Fruit fly (Drosophila melanogaster) whole organism, embryonic: ENCODE data around the gene Rtnl2.

Experiments
- Adf1 ChIP-seq: fragments of 200-800 bp; sonication (Bioruptor generic); IDR thresholded peaks from 2 replicates; pipeline ENCODE4 v1.3.6; 2022; ENCODE audit warnings: missing biosample characterization, missing genetic modification characterization
- CG10462 ChIP-seq: fragments of 200-800 bp; sonication (Bioruptor generic); optimal IDR thresholded peaks from 2 replicates; lab custom pipeline; 2016; ENCODE audit warnings: missing biosample characterization, missing genetic modification characterization
- CG11247 ChIP-seq: fragments of 200-800 bp; sonication (Bioruptor generic); IDR thresholded peaks from 2 replicates; pipeline ENCODE4 v1.3.6; 2022; ENCODE audit warnings: missing biosample characterization, missing genetic modification characterization
- CG1233 ChIP-seq: fragments of 200-800 bp; sonication (Bioruptor generic); optimal IDR thresholded peaks from 4 replicates; lab custom pipeline; 2018; ENCODE audit warnings: missing biosample characterization, mild to moderate bottlenecking, missing genetic modification characterization
- CG14441 ChIP-seq: fragments of 200-800 bp; sonication (Bioruptor generic); IDR thresholded peaks from 2 replicates; pipeline ENCODE4 v1.3.6; 2022; ENCODE audit warnings: missing biosample characterization, missing genetic modification characterization
- CG1647 ChIP-seq: fragments of 200-800 bp; sonication (Bioruptor generic); optimal IDR thresholded peaks from 3 replicates; lab custom pipeline; 2016; ENCODE audit warnings: missing biosample characterization, missing genetic modification characterization
- CG16815 ChIP-seq: fragments of 200-800 bp; sonication (Bioruptor generic); optimal IDR thresholded peaks from 3 replicates; lab custom pipeline; 2017; ENCODE audit warnings: missing biosample characterization, mild to moderate bottlenecking, missing genetic modification characterization
- CG17568 ChIP-seq: fragments of 200-800 bp; sonication (Bioruptor generic); optimal IDR thresholded peaks from 2 replicates; lab custom pipeline; 2018; ENCODE audit warnings: missing biosample characterization, mild to moderate bottlenecking, missing genetic modification characterization, moderate library complexity
- CG17829 ChIP-seq: fragments of 200-800 bp; optimal IDR thresholded peaks from 2 replicates; lab custom pipeline; 2019; ENCODE audit warnings: missing biosample characterization, mild to moderate bottlenecking, missing genetic modification characterization, moderate library complexity
- CG18619 ChIP-seq: fragments of 200-800 bp; sonication (Bioruptor generic); optimal IDR thresholded peaks from 3 replicates; lab custom pipeline; 2017; ENCODE audit warnings: missing biosample characterization, mild to moderate bottlenecking, missing genetic modification characterization
- CG33213 ChIP-seq: fragments of 200-800 bp; sonication (Bioruptor generic); optimal IDR thresholded peaks from 3 replicates; lab custom pipeline; 2016; ENCODE audit warnings: missing biosample characterization, missing genetic modification characterization
- CG3407 ChIP-seq: fragments of 200-800 bp; sonication (Bioruptor generic); optimal IDR thresholded peaks from 2 replicates; lab custom pipeline; 2018; ENCODE audit warnings: missing biosample characterization, mild to moderate bottlenecking, missing genetic modification characterization
- CG4282 ChIP-seq: fragments of 200-800 bp; sonication (Bioruptor generic); optimal IDR thresholded peaks from 2 replicates; lab custom pipeline; 2016; ENCODE audit warnings: missing biosample characterization, missing genetic modification characterization
- CG6791 ChIP-seq: fragments of 200-800 bp; sonication (Bioruptor generic); IDR thresholded peaks from 3 replicates; pipeline ENCODE4 v1.3.6; 2022; ENCODE audit warnings: missing biosample characterization, missing genetic modification characterization; ENCODE audit not compliant: partially characterized antibody
- CG7357 ChIP-seq: fragments of 200-800 bp; sonication (Bioruptor generic); IDR thresholded peaks from 3 replicates; pipeline ENCODE4 v1.3.6; 2022; ENCODE audit warnings: missing biosample characterization, missing genetic modification characterization
- Camta ChIP-seq: fragments of 200-800 bp; sonication (Bioruptor generic); optimal IDR thresholded peaks from 2 replicates; lab custom pipeline; 2016; ENCODE audit warnings: missing biosample characterization, missing genetic modification characterization
- Doc2 ChIP-seq: fragments of 200-800 bp; sonication (Bioruptor generic); IDR thresholded peaks from 2 replicates; pipeline ENCODE4 v1.3.6; 2022; ENCODE audit warnings: missing biosample characterization, missing genetic modification characterization
- Eip74EF ChIP-seq, 2 experiments: fragments of 200-800 bp in 1 of 2; fragments of >200 bp in 1 of 2; sonication (Bioruptor generic) in 1 of 2; optimal IDR thresholded peaks; 2 replicates each; lab custom pipeline; 2017 to 2019; ENCODE audit warnings: missing biosample characterization in 2 of 2, missing genetic modification characterization in 2 of 2, mild to moderate bottlenecking in 1 of 2, moderate library complexity in 1 of 2
- GATAe ChIP-seq: fragments of 200-800 bp; sonication (Bioruptor generic); conservative IDR thresholded peaks from 2 replicates; pipeline ENCODE4 v1.3.6; 2022; ENCODE audit warnings: missing biosample characterization, missing genetic modification characterization
- H2.0 ChIP-seq: fragments of 200-800 bp; sonication (Bioruptor generic); IDR thresholded peaks from 2 replicates; pipeline ENCODE4 v1.3.6; 2022; ENCODE audit warnings: missing biosample characterization, missing genetic modification characterization
- Nf-YB ChIP-seq: fragments of 200-800 bp; sonication (Bioruptor generic); optimal IDR thresholded peaks from 3 replicates; lab custom pipeline; 2019; ENCODE audit warnings: missing biosample characterization, mild to moderate bottlenecking, missing genetic modification characterization, moderate library complexity
- Ravus ChIP-seq: fragments of 200-800 bp; sonication (Bioruptor generic); IDR thresholded peaks from 2 replicates; pipeline ENCODE4 v1.3.6; 2022; ENCODE audit warnings: missing biosample characterization, missing genetic modification characterization
- Rfx ChIP-seq: fragments of 200-800 bp; sonication (Bioruptor generic); IDR thresholded peaks from 2 replicates; pipeline ENCODE4 v1.3.6; 2022; ENCODE audit warnings: missing biosample characterization, missing genetic modification characterization
- TFAM ChIP-seq: fragments of 200-800 bp; sonication (Bioruptor generic); optimal IDR thresholded peaks from 2 replicates; lab custom pipeline; 2017; ENCODE audit warnings: missing biosample characterization, missing genetic modification characterization, inconsistent platforms
- Taf1 ChIP-seq: fragments of 200-800 bp; sonication (Bioruptor generic); IDR thresholded peaks from 2 replicates; pipeline ENCODE4 v1.3.6; 2022; ENCODE audit warnings: missing biosample characterization, missing genetic modification characterization
- YL-1 ChIP-seq: fragments of 200-800 bp; sonication (Bioruptor generic); optimal IDR thresholded peaks from 3 replicates; lab custom pipeline; 2017; ENCODE audit warnings: missing biosample characterization, mild to moderate bottlenecking, missing genetic modification characterization
- abd-A ChIP-seq: fragments of 200-800 bp; sonication (Bioruptor generic); optimal IDR thresholded peaks from 3 replicates; lab custom pipeline; 2019; ENCODE audit warnings: missing biosample characterization, mild to moderate bottlenecking, missing genetic modification characterization, moderate library complexity
- bcd ChIP-seq: fragments of 200-800 bp; sonication (Bioruptor generic); optimal IDR thresholded peaks from 2 replicates; lab custom pipeline; 2017; ENCODE audit warnings: missing biosample characterization, mild to moderate bottlenecking, missing genetic modification characterization
- dmrt99B ChIP-seq: fragments of 200-800 bp; sonication (Bioruptor generic); optimal IDR thresholded peaks from 2 replicates; lab custom pipeline; 2018; ENCODE audit warnings: missing biosample characterization, mild to moderate bottlenecking, missing genetic modification characterization, moderate library complexity
- fd3F ChIP-seq: fragments of 200-800 bp; sonication (Bioruptor generic); optimal IDR thresholded peaks from 2 replicates; lab custom pipeline; 2018; ENCODE audit warnings: missing biosample characterization, mild to moderate bottlenecking, missing genetic modification characterization, moderate library complexity
- jumu ChIP-seq: fragments of 200-800 bp; sonication (Bioruptor generic); optimal IDR thresholded peaks from 3 replicates; lab custom pipeline; 2016; ENCODE audit warnings: missing biosample characterization, missing genetic modification characterization
- klu ChIP-seq: fragments of 200-800 bp; sonication (Bioruptor generic); IDR thresholded peaks from 2 replicates; pipeline ENCODE4 v1.3.6; 2022; ENCODE audit warnings: missing biosample characterization, missing genetic modification characterization
- lola ChIP-seq, 3 experiments: fragments of >200 bp in 2 of 3; fragments of 200-800 bp in 1 of 3; sonication (Bioruptor generic) in 1 of 3; optimal IDR thresholded peaks; 2 replicates each; lab custom pipeline; 2017 to 2019; ENCODE audit warnings: missing biosample characterization in 3 of 3, missing genetic modification characterization in 3 of 3, mild to moderate bottlenecking in 1 of 3, moderate library complexity in 1 of 3
- nom ChIP-seq: fragments of 200-800 bp; sonication (Bioruptor generic); optimal IDR thresholded peaks from 2 replicates; lab custom pipeline; 2017; ENCODE audit warnings: missing biosample characterization, missing genetic modification characterization, mild to moderate bottlenecking, moderate library complexity, missing genetic modification reagents
- p53 ChIP-seq: fragments of 200-800 bp; sonication (Bioruptor generic); optimal IDR thresholded peaks from 2 replicates; lab custom pipeline; 2016; ENCODE audit warnings: missing biosample characterization, missing genetic modification characterization
- pfk ChIP-seq: fragments of 200-800 bp; sonication (Bioruptor generic); optimal IDR thresholded peaks from 2 replicates; lab custom pipeline; 2018; ENCODE audit warnings: missing biosample characterization, mild to moderate bottlenecking, missing genetic modification characterization, moderate library complexity
- prd ChIP-seq, 3 experiments: fragments of >200 bp in 2 of 3; fragments of 200-800 bp in 1 of 3; sonication (Bioruptor generic) in 1 of 3; optimal IDR thresholded peaks in 2 of 3; IDR thresholded peaks in 1 of 3; 2 replicates in 2 of 3; 3 replicates in 1 of 3; pipeline versions ENCODE4 v1.3.6 to Lab custom; 2017 to 2022; ENCODE audit warnings: missing biosample characterization in 1 of 3, missing genetic modification characterization in 1 of 3
- salm ChIP-seq: fragments of 200-800 bp; sonication (Bioruptor generic); optimal IDR thresholded peaks from 2 replicates; lab custom pipeline; 2018; ENCODE audit warnings: missing biosample characterization, mild to moderate bottlenecking, missing genetic modification characterization
- sc ChIP-seq, 3 experiments: fragments of >200 bp in 2 of 3; fragments of 200-800 bp in 1 of 3; sonication (Bioruptor generic) in 1 of 3; optimal IDR thresholded peaks; 2 replicates in 2 of 3; 3 replicates in 1 of 3; lab custom pipeline; 2017; ENCODE audit warnings: mild to moderate bottlenecking in 1 of 3, missing biosample characterization in 1 of 3, missing genetic modification characterization in 1 of 3, missing genetic modification reagents in 1 of 3
- sens ChIP-seq: fragments of 200-800 bp; sonication (Bioruptor generic); peaks from one replicate; lab custom pipeline; 2016; ENCODE audit warnings: missing biosample characterization, missing genetic modification characterization
- sens-2 ChIP-seq: fragments of 200-800 bp; sonication (Bioruptor generic); IDR thresholded peaks from 2 replicates; pipeline ENCODE4 v1.3.6; 2022; ENCODE audit warnings: missing biosample characterization, missing genetic modification characterization
- slbo ChIP-seq: fragments of 200-800 bp; sonication (Bioruptor generic); IDR thresholded peaks from 2 replicates; pipeline ENCODE4 v1.3.6; 2022; ENCODE audit warnings: missing biosample characterization, missing genetic modification characterization
- slou ChIP-seq: fragments of 200-800 bp; sonication (Bioruptor generic); optimal IDR thresholded peaks from 3 replicates; lab custom pipeline; 2016; ENCODE audit warnings: missing biosample characterization, missing genetic modification characterization
- tll ChIP-seq, 2 experiments: fragments of 200-800 bp in 1 of 2; fragments of >200 bp in 1 of 2; sonication (Bioruptor generic) in 1 of 2; optimal IDR thresholded peaks; 2 replicates each; lab custom pipeline; 2017 to 2019; ENCODE audit warnings: missing biosample characterization in 2 of 2, missing genetic modification characterization in 2 of 2, mild to moderate bottlenecking in 1 of 2, moderate library complexity in 1 of 2
- unpg ChIP-seq: fragments of 200-800 bp; sonication (Bioruptor generic); optimal IDR thresholded peaks from 3 replicates; lab custom pipeline; 2018; ENCODE audit warnings: missing biosample characterization, mild to moderate bottlenecking, missing genetic modification characterization, moderate library complexity
- usp ChIP-seq: fragments of >200 bp; optimal IDR thresholded peaks from 2 replicates; lab custom pipeline; 2017; ENCODE audit warnings: missing biosample characterization, missing genetic modification characterization
- yki ChIP-seq: fragments of >200 bp; optimal IDR thresholded peaks from 3 replicates; lab custom pipeline; 2018
- zen2 ChIP-seq: fragments of 200-800 bp; sonication (Bioruptor generic); IDR thresholded peaks from 3 replicates; pipeline ENCODE4 v1.3.6; 2022; ENCODE audit warnings: missing biosample characterization, missing genetic modification characterization; ENCODE audit not compliant: partially characterized antibody

The Rtnl2 gene

DNA sequence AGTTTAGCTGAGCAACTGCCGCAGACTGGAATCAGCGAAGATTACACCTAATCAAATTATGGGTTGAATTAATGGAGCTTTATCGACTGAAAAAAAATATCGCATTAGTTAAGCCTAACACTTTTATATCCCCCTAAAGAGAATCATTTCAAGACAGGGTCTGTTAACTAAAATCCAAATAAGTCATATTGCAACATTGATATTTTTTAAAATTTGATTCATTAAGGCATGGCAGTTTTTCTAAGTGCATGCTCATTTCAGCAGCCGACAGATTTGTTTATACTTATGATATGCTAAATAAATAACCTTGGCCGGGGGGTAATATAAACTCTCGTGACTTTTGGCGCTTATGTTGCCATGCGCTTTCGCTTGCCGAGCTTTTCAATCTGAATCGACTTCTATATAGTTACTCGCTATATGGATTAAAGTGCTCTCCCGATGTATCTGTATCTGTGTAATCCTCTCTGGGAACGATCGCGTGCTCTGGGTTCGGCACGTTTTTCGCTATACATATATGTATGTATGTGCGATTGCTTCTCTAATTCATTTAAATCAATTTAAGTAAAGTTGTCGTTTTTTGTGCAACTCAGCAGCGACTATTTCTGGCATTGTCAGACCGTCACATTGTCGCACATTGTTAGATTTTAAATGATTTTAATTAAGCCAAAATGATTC lies 23.6 kb downstream of the Rtnl2 start (continued):
- TF ChIP-seq sens-2 (GFP tag; lab: Robert Waterston, UW): no peak
- TF ChIP-seq abd-A (tag; lab: Kevin White, UChicago): peak; percentile 59
- no peak for TF ChIP-seq CG6791 (GFP tag; lab: Robert Waterston, UW)
- no peak for TF ChIP-seq sc (optimal IDR thresholded peaks at IDR 0.05; lab: Kevin White, UChicago)
- TF ChIP-seq sc (GFP tag; optimal IDR thresholded peaks at IDR 0.05; lab: Kevin White, UChicago): no peak
- TF ChIP-seq CG4282 (GFP tag; lab: Kevin White, UChicago): peak; percentile 30
- TF ChIP-seq lola (GFP tag; optimal IDR thresholded peaks at IDR 0.05; lab: Kevin White, UChicago): no peak
- no peak; the same call in 1 of the 2 replicates for TF ChIP-seq GATAe
- no peak for TF ChIP-seq CG3407
- TF ChIP-seq CG33213 (GFP tag; lab: Kevin White, UChicago): peak; percentile 66
- peak; percentile 84 for TF ChIP-seq Taf1 (GFP tag; lab: Robert Waterston, UW)
- TF ChIP-seq bcd: peak; percentile 84
- no peak for TF ChIP-seq TFAM (GFP tag; lab: Kevin White, UChicago)
- peak; percentile 70; the same call in 2 of the 3 replicates for TF ChIP-seq CG7357
- TF ChIP-seq zen2 (GFP tag; lab: Robert Waterston, UW): no peak
- TF ChIP-seq sens (GFP tag; lab: Kevin White, UChicago): peak; percentile 92
- TF ChIP-seq klu: peak; percentile 70; the same call in 1 of the 2 replicates
- TF ChIP-seq Adf1 (GFP tag; lab: Robert Waterston, UW): peak; percentile 80
- no peak for TF ChIP-seq salm
- peak; percentile 81 for TF ChIP-seq CG14441 (GFP tag; lab: Robert Waterston, UW)
- TF ChIP-seq unpg (GFP tag; lab: Kevin White, UChicago): peak; percentile 84
- no peak for TF ChIP-seq pfk (GFP tag; lab: Kevin White, UChicago)
- TF ChIP-seq Nf-YB (GFP tag; lab: Kevin White, UChicago): peak; percentile 58
- TF ChIP-seq CG11247 (GFP tag; lab: Robert Waterston, UW): peak; percentile 88
- TF ChIP-seq usp: no peak
- TF ChIP-seq H2.0: peak; percentile 63
- no peak for TF ChIP-seq CG17829 (tag; lab: Kevin White, UChicago)
- TF ChIP-seq Doc2 (GFP tag; lab: Robert Waterston, UW): 0 out of 2 replicates have a peak, but pooled peaks have one; percentile 36
- peak; percentile 79 for TF ChIP-seq CG1233 (GFP tag; lab: Kevin White, UChicago)
- peak; percentile 41 for TF ChIP-seq CG10462 (GFP tag; lab: Kevin White, UChicago)
- TF ChIP-seq CG16815 (GFP tag; lab: Kevin White, UChicago): peak; percentile 58
- no peak for TF ChIP-seq tll (GFP tag; optimal IDR thresholded peaks at IDR 0.05; lab: Kevin White, UChicago)
- peak; percentile 87 for TF ChIP-seq fd3F
- peak; percentile 64 for TF ChIP-seq CG1647 (GFP tag; lab: Kevin White, UChicago)
- TF ChIP-seq Rfx (GFP tag; lab: Robert Waterston, UW): peak; percentile 96
- no peak for TF ChIP-seq prd (optimal IDR thresholded peaks at IDR 0.05; lab: Kevin White, UChicago)
- peak; percentile 84 for TF ChIP-seq prd (GFP tag; IDR thresholded peaks at IDR 0.05; lab: Robert Waterston, UW)
- peak; percentile 57 for TF ChIP-seq CG17568 (GFP tag; lab: Kevin White, UChicago)
- TF ChIP-seq yki (lab: Kevin White, UChicago): no peak
- TF ChIP-seq Camta (GFP tag; lab: Kevin White, UChicago): peak; percentile 67
- peak; percentile 97 for TF ChIP-seq slbo (GFP tag; lab: Robert Waterston, UW)
- no peak for TF ChIP-seq nom (GFP tag; lab: Kevin White, UChicago)
- peak in 1 of 2 experiments; percentile 26 for TF ChIP-seq Eip74EF (GFP tag; optimal IDR thresholded peaks at IDR 0.05; lab: Kevin White, UChicago)
- TF ChIP-seq slou: peak; percentile 44
- peak; percentile 68 for TF ChIP-seq dmrt99B
- TF ChIP-seq jumu (GFP tag; lab: Kevin White, UChicago): peak; percentile 76
- TF ChIP-seq p53: peak; percentile 53
- peak; percentile 56 for TF ChIP-seq Ravus
- TF ChIP-seq YL-1 (GFP tag; lab: Kevin White, UChicago): no peak
- peak; percentile 80 for TF ChIP-seq CG18619
